Worm (Caenorhabditis elegans): Measurements from ENCODE around the gene clec-181.

The clec-181 gene

DNA sequence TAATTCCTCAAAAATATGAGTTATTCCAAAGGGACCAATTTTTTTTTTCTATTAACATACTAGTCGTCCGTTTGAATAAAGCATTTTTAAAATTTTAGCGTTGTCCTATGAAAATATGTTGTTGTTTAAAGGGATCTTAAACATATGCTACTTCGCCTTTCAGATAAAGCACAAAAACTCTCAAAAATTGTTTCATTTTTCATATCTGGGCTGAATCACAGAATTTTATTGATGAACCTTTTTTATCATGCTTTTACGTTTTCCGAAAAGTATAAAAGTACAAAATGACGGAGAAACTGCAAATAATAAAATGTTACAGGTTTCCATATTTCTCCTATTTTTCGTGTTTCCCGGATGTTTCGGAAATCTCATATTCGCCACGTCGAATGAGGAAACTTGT, at the start of gene clec-181:
Gene clec-181, plus strand, starts transcription at position 301 of the 400 bp plus-strand sequence.
- TF ChIP-seq ZK546.5 (tag; optimal IDR thresholded peaks at IDR 0.05) (no peak), snpc-4 (tag; optimal IDR thresholded peaks at IDR 0.05) (no peak), unc-62 (GFP tag; optimal IDR thresholded peaks at IDR 0.05) (no peak), nhr-23 (tag; optimal IDR thresholded peaks at IDR 0.05) (no peak), ama-1 (optimal IDR thresholded peaks at IDR 0.05) (no peak), R02D3.7 (tag; optimal IDR thresholded peaks at IDR 0.05) (no peak), skn-1 (tag; optimal IDR thresholded peaks at IDR 0.05) (no peak), nhr-237 (tag; optimal IDR thresholded peaks at IDR 0.05) (no peak)

DNA sequence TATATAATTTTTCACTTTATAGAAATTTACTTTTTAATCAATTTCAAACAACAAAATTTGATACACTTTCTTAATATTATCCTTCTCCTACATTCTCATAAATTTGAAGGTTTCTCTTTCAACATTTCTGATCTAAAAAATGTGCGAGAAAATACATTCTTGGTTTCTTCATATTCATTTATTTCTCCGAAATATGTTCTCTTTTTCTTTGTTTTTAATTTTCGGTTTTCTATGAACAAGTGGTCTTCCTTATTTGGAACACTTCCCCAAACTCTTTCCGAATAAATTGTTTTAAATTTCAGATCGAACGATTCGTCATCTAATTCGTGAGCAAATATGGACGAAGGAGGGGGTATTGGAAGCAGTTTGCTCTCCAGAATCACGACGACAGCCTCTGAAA, 36.7 kb upstream of the clec-181 start, which contains the start of gene npr-22:
Gene npr-22, plus strand, starts transcription at position 301 of the 400 bp plus-strand sequence.
- no peak for TF ChIP-seq mdl-1 (tag; optimal IDR thresholded peaks at IDR 0.05)
- TF ChIP-seq lsy-12 (tag; optimal IDR thresholded peaks at IDR 0.05): no peak
- no peak for TF ChIP-seq ceh-9 (tag; optimal IDR thresholded peaks at IDR 0.05)
- TF ChIP-seq tbx-2 (tag; optimal IDR thresholded peaks at IDR 0.05): no peak
- no peak for TF ChIP-seq nhr-12 (tag; optimal IDR thresholded peaks at IDR 0.05)
- no peak for TF ChIP-seq ama-1 (optimal IDR thresholded peaks at IDR 0.05)

DNA sequence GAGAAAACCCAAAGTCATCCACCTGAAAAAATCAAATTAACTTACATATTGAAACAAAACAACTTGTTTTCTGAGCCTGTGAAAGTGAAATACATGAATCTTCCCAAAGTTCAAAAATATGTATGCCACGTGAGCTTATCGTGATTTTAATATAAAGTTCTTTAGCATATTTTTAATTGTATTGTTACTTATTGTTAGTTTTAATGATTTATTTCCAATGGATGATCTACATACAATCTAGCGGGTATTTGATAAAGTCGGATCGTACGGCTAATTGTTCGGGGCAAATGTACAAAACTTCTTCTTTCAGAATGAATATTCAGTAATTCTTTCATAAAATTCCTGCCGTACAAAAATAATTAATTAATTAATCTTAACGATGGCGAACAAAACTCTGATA, 25.6 kb upstream of the clec-181 start, which contains the start of gene Y59H11AM.4:
Gene Y59H11AM.4, minus strand, starts transcription at position 101 of the 400 bp plus-strand sequence.
- TF ChIP-seq elt-2 (tag; optimal IDR thresholded peaks at IDR 0.05): no peak
- TF ChIP-seq nhr-76 (tag; optimal IDR thresholded peaks at IDR 0.05): no peak
- no peak for TF ChIP-seq ztf-11 (tag; optimal IDR thresholded peaks at IDR 0.05)
- no peak for TF ChIP-seq unc-62 (GFP tag; optimal IDR thresholded peaks at IDR 0.05)
- TF ChIP-seq nhr-28 (tag; optimal IDR thresholded peaks at IDR 0.05): no peak
- no peak for TF ChIP-seq lin-39 (tag; optimal IDR thresholded peaks at IDR 0.05)
- TF ChIP-seq sea-2 (GFP tag; optimal IDR thresholded peaks at IDR 0.05): no peak
- no peak for TF ChIP-seq ceh-16 (tag; optimal IDR thresholded peaks at IDR 0.05)
- TF ChIP-seq ZK546.5 (tag; optimal IDR thresholded peaks at IDR 0.05): no peak
- no peak for TF ChIP-seq tbx-2 (tag; optimal IDR thresholded peaks at IDR 0.05)
- no peak for TF ChIP-seq pqm-1 (tag; optimal IDR thresholded peaks at IDR 0.05)
- no peak for TF ChIP-seq nhr-43 (tag; optimal IDR thresholded peaks at IDR 0.05; ENCODE audit: poor library complexity, severe bottlenecking)
- no peak for TF ChIP-seq egl-5 (tag; optimal IDR thresholded peaks at IDR 0.05)
- no peak for TF ChIP-seq lin-15B (tag; optimal IDR thresholded peaks at IDR 0.05)
- no peak for TF ChIP-seq fkh-10 (GFP tag; optimal IDR thresholded peaks at IDR 0.05)

DNA sequence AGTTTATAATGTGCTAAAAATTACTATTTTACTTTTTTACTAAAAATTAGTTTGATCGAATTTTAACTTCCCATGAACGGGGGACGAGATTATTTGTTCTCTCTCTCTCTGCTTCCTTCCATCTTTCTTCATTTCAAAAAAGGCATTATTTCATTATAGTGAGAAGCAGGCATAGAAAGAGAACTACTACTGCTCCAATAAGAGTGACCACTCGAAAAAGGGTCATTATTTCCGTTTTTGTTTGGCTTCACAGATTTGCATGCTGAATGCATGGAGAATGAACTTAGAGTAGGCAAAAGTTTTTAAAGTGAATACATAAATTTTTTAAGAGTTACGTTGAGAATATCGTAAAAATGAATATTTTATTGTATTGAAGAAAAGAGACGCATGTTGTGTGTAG, 25.1 kb upstream of the clec-181 start:
- no peak for TF ChIP-seq nhr-23 (tag; optimal IDR thresholded peaks at IDR 0.05)
- TF ChIP-seq nhr-12 (tag; optimal IDR thresholded peaks at IDR 0.05): no peak
- no peak for TF ChIP-seq nhr-67 (tag; optimal IDR thresholded peaks at IDR 0.05)
- no peak for TF ChIP-seq nhr-43 (tag; optimal IDR thresholded peaks at IDR 0.05; ENCODE audit: poor library complexity, severe bottlenecking)
- TF ChIP-seq nhr-11 (tag; optimal IDR thresholded peaks at IDR 0.05): no peak
- no peak for TF ChIP-seq unc-39 (tag; optimal IDR thresholded peaks at IDR 0.05)
- TF ChIP-seq elt-1 (tag; optimal IDR thresholded peaks at IDR 0.05): no peak
- no peak for TF ChIP-seq lin-39 (tag; optimal IDR thresholded peaks at IDR 0.05)
- TF ChIP-seq ceh-16 (tag; optimal IDR thresholded peaks at IDR 0.05): no peak
- TF ChIP-seq nfya-1 (tag; optimal IDR thresholded peaks at IDR 0.05; ENCODE audit: insufficient read depth): no peak
- TF ChIP-seq eor-1 (tag; optimal IDR thresholded peaks at IDR 0.05): no peak
- TF ChIP-seq ama-1 (optimal IDR thresholded peaks at IDR 0.05): no peak
- no peak for TF ChIP-seq ztf-11 (tag; optimal IDR thresholded peaks at IDR 0.05)
- TF ChIP-seq mml-1 (tag; optimal IDR thresholded peaks at IDR 0.05): no peak
- TF ChIP-seq jun-1 (tag; optimal IDR thresholded peaks at IDR 0.05): no peak
- no peak for TF ChIP-seq R02D3.7 (tag; optimal IDR thresholded peaks at IDR 0.05)
- TF ChIP-seq mdl-1 (tag; optimal IDR thresholded peaks at IDR 0.05): no peak

DNA sequence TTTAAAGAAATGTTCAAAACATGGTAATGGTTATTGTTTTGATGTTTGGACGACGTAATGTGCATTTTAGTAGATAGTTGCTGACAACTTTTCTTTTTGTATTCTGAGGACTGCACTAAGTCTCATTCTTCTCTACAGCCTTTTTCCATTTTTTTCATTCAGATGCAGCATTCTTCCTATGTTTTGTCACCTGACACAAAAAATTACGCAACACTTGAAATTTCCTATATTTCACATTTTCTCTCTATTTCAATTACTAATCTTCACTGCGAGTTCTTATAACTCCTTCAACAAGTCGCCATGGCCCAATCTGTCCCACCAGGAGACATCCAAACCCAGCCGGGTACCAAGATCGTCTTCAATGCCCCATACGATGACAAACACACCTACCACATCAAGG, 24.7 kb upstream of the clec-181 start, which contains the start of gene Y59H11AM.1:
Gene Y59H11AM.1, plus strand, starts transcription at position 301 of the 400 bp plus-strand sequence.
- TF ChIP-seq elt-3 (tag; optimal IDR thresholded peaks at IDR 0.05): no peak

Measured in whole organism, L3 larva.